Fruit fly (Drosophila melanogaster): ENCODE measurements around the gene Bruce.

Gene Bruce

dm6 chr3R:10283114-10283513 is 48.0 kb downstream of the Bruce start:
- TF ChIP-seq psq (optimal IDR thresholded peaks at IDR 0.05), result no peak
- no peak for TF ChIP-seq Myc (optimal IDR thresholded peaks at IDR 0.05)
- TF ChIP-seq insv (optimal IDR thresholded peaks at IDR 0.05), result no peak
- no peak for TF ChIP-seq h (optimal IDR thresholded peaks at IDR 0.05)
- TF ChIP-seq Sin3A (optimal IDR thresholded peaks at IDR 0.05), result no peak
- no peak for TF ChIP-seq ttk (optimal IDR thresholded peaks at IDR 0.05)

DNA sequence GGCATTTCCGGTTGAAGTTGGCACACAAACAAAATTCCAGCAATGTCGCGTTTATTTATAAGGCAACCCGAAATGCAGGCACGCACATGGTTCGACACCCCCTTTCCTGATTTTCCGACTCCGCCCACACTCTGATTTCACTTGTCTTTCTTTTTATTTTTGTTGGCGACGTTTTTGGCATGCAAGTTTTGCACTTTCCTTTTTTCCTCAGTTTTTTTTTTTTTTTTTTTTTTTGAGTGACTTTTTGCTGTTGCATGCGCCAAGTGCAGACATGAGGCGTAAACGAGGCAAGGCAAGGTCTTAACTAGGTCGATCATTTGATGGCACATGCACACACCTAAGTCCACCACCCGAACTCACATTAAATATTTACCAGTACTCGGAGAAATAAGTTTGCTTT is 49.1 kb downstream of the Bruce start:
- TF ChIP-seq ttk (optimal IDR thresholded peaks at IDR 0.05) (no peak), Myc (optimal IDR thresholded peaks at IDR 0.05) (no peak), psq (optimal IDR thresholded peaks at IDR 0.05) (no peak), insv (optimal IDR thresholded peaks at IDR 0.05) (no peak), Sin3A (optimal IDR thresholded peaks at IDR 0.05) (no peak), h (optimal IDR thresholded peaks at IDR 0.05) (no peak)

dm6 chr3R:10276002-10276401 is 55.2 kb downstream of the Bruce start:
- TF ChIP-seq psq (optimal IDR thresholded peaks at IDR 0.05) (no peak), h (optimal IDR thresholded peaks at IDR 0.05) (no peak), Sin3A (optimal IDR thresholded peaks at IDR 0.05) (no peak), Myc (optimal IDR thresholded peaks at IDR 0.05) (no peak), ttk (optimal IDR thresholded peaks at IDR 0.05) (no peak), insv (optimal IDR thresholded peaks at IDR 0.05) (no peak)

dm6 chr3R:10274829-10275228 is 56.3 kb downstream of the Bruce start:
- TF ChIP-seq insv (optimal IDR thresholded peaks at IDR 0.05) (no peak), Myc (optimal IDR thresholded peaks at IDR 0.05) (no peak), psq (optimal IDR thresholded peaks at IDR 0.05) (no peak), h (optimal IDR thresholded peaks at IDR 0.05) (no peak), Sin3A (optimal IDR thresholded peaks at IDR 0.05) (no peak), ttk (optimal IDR thresholded peaks at IDR 0.05) (no peak)

DNA sequence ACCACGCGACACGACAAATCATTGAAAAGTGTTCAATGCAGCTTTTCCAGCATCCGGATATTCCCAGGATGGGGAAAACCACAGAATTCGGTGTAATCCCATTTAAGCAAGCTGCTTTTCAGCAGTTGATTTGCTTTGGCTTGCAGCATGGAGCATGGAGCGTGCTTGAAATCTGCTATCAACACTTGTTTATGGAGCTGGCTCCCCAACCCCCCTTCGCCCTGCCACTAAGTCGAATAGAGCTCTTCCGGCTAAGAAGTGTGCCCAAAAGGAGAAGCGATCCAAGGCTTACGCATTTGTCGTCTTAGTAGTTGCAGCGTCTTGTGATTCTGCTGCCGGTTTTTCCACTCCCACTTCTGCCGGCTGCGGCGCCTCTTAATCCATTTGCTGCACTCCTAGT is 56.8 kb downstream of the Bruce start:
- no peak for TF ChIP-seq ttk (optimal IDR thresholded peaks at IDR 0.05)
- TF ChIP-seq insv (optimal IDR thresholded peaks at IDR 0.05), result no peak
- no peak for TF ChIP-seq Myc (optimal IDR thresholded peaks at IDR 0.05)
- TF ChIP-seq psq (optimal IDR thresholded peaks at IDR 0.05), result no peak
- TF ChIP-seq h (optimal IDR thresholded peaks at IDR 0.05), result no peak
- TF ChIP-seq Sin3A (optimal IDR thresholded peaks at IDR 0.05), result no peak

DNA sequence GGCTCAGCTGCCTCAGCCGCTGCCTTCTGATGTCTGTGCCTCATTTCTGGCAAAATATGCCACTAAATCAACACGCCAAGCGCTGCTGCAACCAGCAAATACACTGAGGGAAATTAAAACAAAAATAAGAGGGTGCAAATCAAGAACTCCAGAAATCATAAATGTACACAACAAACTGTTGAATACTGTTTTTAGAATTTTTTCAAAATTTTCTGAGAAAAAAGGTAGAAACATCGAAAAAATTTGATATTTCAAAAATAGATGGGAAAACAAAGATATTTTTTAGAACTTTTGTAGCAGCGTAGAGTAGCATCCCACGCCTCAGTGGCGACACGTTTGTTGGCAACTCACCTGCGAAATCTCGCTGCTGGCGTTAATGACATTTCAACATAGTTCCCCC is 58.5 kb downstream of the Bruce start:
- TF ChIP-seq Myc (optimal IDR thresholded peaks at IDR 0.05) (no peak), Sin3A (optimal IDR thresholded peaks at IDR 0.05) (no peak), ttk (optimal IDR thresholded peaks at IDR 0.05) (no peak), h (optimal IDR thresholded peaks at IDR 0.05) (no peak), insv (optimal IDR thresholded peaks at IDR 0.05) (no peak), psq (optimal IDR thresholded peaks at IDR 0.05) (no peak)

- no peak for TF ChIP-seq Myc (optimal IDR thresholded peaks at IDR 0.05)
- TF ChIP-seq Sin3A (optimal IDR thresholded peaks at IDR 0.05), result no peak
- no peak for TF ChIP-seq insv (optimal IDR thresholded peaks at IDR 0.05)
- TF ChIP-seq psq (optimal IDR thresholded peaks at IDR 0.05), result no peak
- TF ChIP-seq ttk (optimal IDR thresholded peaks at IDR 0.05), result no peak
- no peak for TF ChIP-seq h (optimal IDR thresholded peaks at IDR 0.05)
Measured at dm6 chr3R:10269921-10270431, 61.2 kb downstream of the Bruce start.

DNA sequence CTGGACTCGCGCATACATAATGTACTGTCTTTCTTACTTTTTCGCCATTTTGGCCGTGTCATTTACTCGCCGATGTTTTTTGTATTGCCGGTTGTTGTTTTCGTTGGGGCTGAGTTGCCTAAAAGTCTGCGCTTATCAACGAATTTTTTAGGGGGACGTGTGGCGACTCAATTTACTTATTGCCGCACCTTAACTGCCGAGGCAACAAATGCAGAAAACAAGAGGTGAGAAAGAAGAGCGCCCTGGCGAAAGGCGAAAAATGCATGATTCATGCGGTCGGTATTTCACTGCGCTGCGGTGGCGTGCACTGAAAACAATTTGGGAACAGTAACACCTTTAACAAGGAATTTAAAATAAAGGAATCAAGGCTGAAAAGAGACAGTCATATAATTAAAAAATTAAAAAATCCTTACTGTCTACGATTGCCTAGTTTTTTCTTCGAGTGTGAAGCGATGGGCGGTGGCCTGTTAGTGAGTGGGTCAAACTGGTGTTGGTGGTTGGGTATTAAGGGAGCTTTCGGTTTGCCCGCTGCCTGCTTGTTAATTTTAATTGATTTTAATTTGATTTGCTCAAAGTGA is 62.2 kb downstream of the Bruce start:
- TF ChIP-seq Myc (optimal IDR thresholded peaks at IDR 0.05), result no peak
- TF ChIP-seq ttk (optimal IDR thresholded peaks at IDR 0.05), result no peak
- TF ChIP-seq insv (optimal IDR thresholded peaks at IDR 0.05), result no peak
- TF ChIP-seq h (optimal IDR thresholded peaks at IDR 0.05), result no peak
- TF ChIP-seq Sin3A (optimal IDR thresholded peaks at IDR 0.05), result no peak
- TF ChIP-seq psq (optimal IDR thresholded peaks at IDR 0.05), result no peak

- TF ChIP-seq Sin3A (optimal IDR thresholded peaks at IDR 0.05) (no peak), h (optimal IDR thresholded peaks at IDR 0.05) (no peak), ttk (optimal IDR thresholded peaks at IDR 0.05) (no peak), psq (optimal IDR thresholded peaks at IDR 0.05) (no peak), insv (optimal IDR thresholded peaks at IDR 0.05) (no peak), Myc (optimal IDR thresholded peaks at IDR 0.05) (no peak)
Measured at dm6 chr3R:10268101-10268864, 62.9 kb downstream of the Bruce start.

dm6 chr3R:10266624-10267492 is 64.3 kb downstream of the Bruce start:
- no peak for TF ChIP-seq psq (optimal IDR thresholded peaks at IDR 0.05)
- no peak for TF ChIP-seq h (optimal IDR thresholded peaks at IDR 0.05)
- TF ChIP-seq Sin3A (optimal IDR thresholded peaks at IDR 0.05), result no peak
- no peak for TF ChIP-seq Myc (optimal IDR thresholded peaks at IDR 0.05)
- no peak for TF ChIP-seq insv (optimal IDR thresholded peaks at IDR 0.05)
- no peak for TF ChIP-seq ttk (optimal IDR thresholded peaks at IDR 0.05)

- no peak for TF ChIP-seq insv (optimal IDR thresholded peaks at IDR 0.05)
- no peak for TF ChIP-seq psq (optimal IDR thresholded peaks at IDR 0.05)
Measured at dm6 chr3R:10265552-10266137, 65.5 kb downstream of the Bruce start.

All from Kc167 (cell line).